Worm (Caenorhabditis elegans) whole organism, L4/young adult: Measurements from ENCODE around the gene str-163.

Source experiments
- W03F9.2 ChIP-seq: fragments of 150-350 bp; optimal IDR thresholded peaks from 2 replicates; lab custom pipeline; 2014; ENCODE audit warnings: missing biosample characterization, missing genetic modification characterization
- dao-5 ChIP-seq: sonication (generic microtip); optimal IDR thresholded peaks from 2 replicates; lab custom pipeline; 2016; ENCODE audit warnings: missing genotype, missing genetic modification characterization, moderate library complexity, missing compliant biosample characterization
- him-1 ChIP-seq: sonication (generic microtip); optimal IDR thresholded peaks from 2 replicates; lab custom pipeline; 2016; ENCODE audit warnings: missing genotype, missing genetic modification reagents, missing genetic modification characterization, missing compliant biosample characterization

The str-163 gene

ce11 chrIV:5005154-5005553 is 51.2 kb downstream of the str-163 start:
- TF ChIP-seq him-1 (no peak), dao-5 (tag; lab: Kevin White, UChicago) (no peak), W03F9.2 (tag; lab: Kevin White, UChicago) (no peak)
